Worm (Caenorhabditis elegans) whole organism, L4 larva: ENCODE measurements around the gene sphr-1.

Experiments
- F37D6.2 ChIP-seq: sonication (generic microtip); optimal IDR thresholded peaks from 2 replicates; lab custom pipeline; 2016; ENCODE audit warnings: mild to moderate bottlenecking, missing genetic modification characterization, missing compliant biosample characterization
- R02D3.7 ChIP-seq: fragments of 150-350 bp; sonication (generic microtip); optimal IDR thresholded peaks from 3 replicates; lab custom pipeline; 2014; ENCODE audit warnings: missing biosample characterization, missing genetic modification characterization
- T20F7.1 ChIP-seq: fragments of 200-800 bp; sonication (Bioruptor generic); optimal IDR thresholded peaks from 2 replicates; lab custom pipeline; 2018; ENCODE audit warnings: mild to moderate bottlenecking, missing genetic modification characterization, missing compliant biosample characterization
- Y48G9A.11 ChIP-seq: fragments of 200-800 bp; sonication (Bioruptor generic); IDR thresholded peaks from 2 replicates; pipeline ENCODE4 v1.3.6; 2022; ENCODE audit warnings: missing genetic modification reagents, missing genetic modification characterization, missing compliant biosample characterization
- Y5F2A.4 ChIP-seq: fragments of 200-800 bp; sonication (Bioruptor generic); optimal IDR thresholded peaks from 2 replicates; lab custom pipeline; 2018; ENCODE audit warnings: mild to moderate bottlenecking, missing genetic modification characterization, missing compliant biosample characterization
- Y75B8A.6 ChIP-seq: fragments of 200-800 bp; sonication (Bioruptor generic); IDR thresholded peaks from 2 replicates; pipeline ENCODE4 v1.3.6; 2022; ENCODE audit warnings: missing genetic modification reagents, missing genetic modification characterization, missing compliant biosample characterization
- aha-1 ChIP-seq: fragments of 150-350 bp; peaks from one replicate; lab custom pipeline; 2014; ENCODE audit warnings: missing biosample characterization, missing genetic modification characterization
- ceh-44 ChIP-seq: fragments of 200-800 bp; sonication (Bioruptor generic); IDR thresholded peaks from 2 replicates; pipeline ENCODE4 v1.3.6; 2022; ENCODE audit warnings: missing genetic modification reagents, missing genetic modification characterization, missing compliant biosample characterization
- ctbp-1 ChIP-seq: fragments of 200-800 bp; sonication (Bioruptor generic); IDR thresholded peaks from 2 replicates; pipeline ENCODE4 v1.3.6; 2022; ENCODE audit warnings: missing genetic modification reagents, missing genetic modification characterization, missing compliant biosample characterization
- daf-12 ChIP-seq: fragments of 150-350 bp; optimal IDR thresholded peaks from 2 replicates; lab custom pipeline; 2014; ENCODE audit warnings: missing biosample characterization, missing genetic modification reagents, missing genetic modification characterization
- daf-16 ChIP-seq, 3 experiments: sonication (generic microtip); optimal IDR thresholded peaks; 2 replicates each; lab custom pipeline; 2016 to 2017; ENCODE audit warnings: missing genetic modification characterization in 3 of 3, missing genetic modification reagents in 3 of 3, mild to moderate bottlenecking in 2 of 3, missing compliant biosample characterization in 2 of 3, missing biosample characterization in 1 of 3, moderate library complexity in 1 of 3
- daf-8 ChIP-seq: fragments of 200-800 bp; sonication (Bioruptor generic); IDR thresholded peaks from 2 replicates; pipeline ENCODE4 v1.3.6; 2022; ENCODE audit warnings: missing genetic modification characterization, missing compliant biosample characterization
- dmd-6 ChIP-seq: fragments of 200-800 bp; sonication (Bioruptor generic); IDR thresholded peaks from 2 replicates; pipeline ENCODE4 v1.3.6; 2022; ENCODE audit warnings: missing genetic modification reagents, missing genetic modification characterization, missing compliant biosample characterization
- duxl-1 ChIP-seq: sonication (generic microtip); optimal IDR thresholded peaks from 2 replicates; lab custom pipeline; 2016; ENCODE audit warnings: mild to moderate bottlenecking, missing genetic modification characterization, moderate library complexity, missing compliant biosample characterization; ENCODE audit not compliant: poor library complexity
- dve-1 ChIP-seq: sonication (generic microtip); optimal IDR thresholded peaks from 2 replicates; lab custom pipeline; 2017; ENCODE audit warnings: antibody characterized with exemption, mild to moderate bottlenecking, missing genetic modification characterization, missing compliant biosample characterization; ENCODE audit not compliant: insufficient read depth
- egl-27 ChIP-seq: sonication (generic microtip); optimal IDR thresholded peaks from 3 replicates; lab custom pipeline; 2017; ENCODE audit warnings: missing biosample characterization, missing genetic modification reagents, missing genetic modification characterization
- fkh-10 ChIP-seq: fragments of 150-350 bp; optimal IDR thresholded peaks from 2 replicates; lab custom pipeline; 2014; ENCODE audit warnings: missing biosample characterization, missing genetic modification reagents, missing genetic modification characterization
- hlh-11 ChIP-seq: fragments of 200-800 bp; sonication (Bioruptor generic); optimal IDR thresholded peaks from 2 replicates; lab custom pipeline; 2018; ENCODE audit warnings: mild to moderate bottlenecking, missing genetic modification characterization, missing compliant biosample characterization
- hlh-30 ChIP-seq: sonication (generic microtip); optimal IDR thresholded peaks from 2 replicates; lab custom pipeline; 2017; ENCODE audit warnings: antibody characterized with exemption, mild to moderate bottlenecking, missing genetic modification characterization, missing compliant biosample characterization; ENCODE audit not compliant: insufficient read depth
- hmg-1.1 ChIP-seq: fragments of 200-800 bp; sonication (Bioruptor generic); IDR thresholded peaks from 2 replicates; pipeline ENCODE4 v1.3.6; 2022; ENCODE audit warnings: missing genetic modification reagents, missing genetic modification characterization, missing compliant biosample characterization
- lin-1 ChIP-seq: fragments of 200-800 bp; sonication (Bioruptor generic); IDR thresholded peaks from 2 replicates; pipeline ENCODE4 v1.3.6; 2022; ENCODE audit warnings: missing genetic modification reagents, missing genetic modification characterization, missing compliant biosample characterization
- lin-13 ChIP-seq: fragments of 150-350 bp; optimal IDR thresholded peaks from 2 replicates; lab custom pipeline; 2014; ENCODE audit warnings: missing biosample characterization, missing genetic modification reagents, missing genetic modification characterization
- madf-5 ChIP-seq, 2 experiments: fragments of 200-800 bp; sonication (Bioruptor generic); IDR thresholded peaks; 2 replicates each; pipeline ENCODE4 v1.3.6; 2022; ENCODE audit warnings: missing compliant biosample characterization in 2 of 2, missing genetic modification characterization in 2 of 2
- mdl-1 ChIP-seq, 2 experiments: fragments of 150-350 bp in 1 of 2; sonication (generic microtip) in 1 of 2; optimal IDR thresholded peaks; 2 replicates each; lab custom pipeline; 2014 to 2017; ENCODE audit warnings: missing biosample characterization in 2 of 2, missing genetic modification characterization in 2 of 2
- mxl-3 ChIP-seq: fragments of 200-800 bp; sonication (Bioruptor generic); optimal IDR thresholded peaks from 2 replicates; lab custom pipeline; 2018; ENCODE audit warnings: mild to moderate bottlenecking, missing genetic modification characterization, missing compliant biosample characterization
- nhr-11 ChIP-seq: fragments of 150-350 bp; optimal IDR thresholded peaks from 2 replicates; lab custom pipeline; 2014; ENCODE audit warnings: missing biosample characterization, missing genetic modification characterization
- nhr-111 ChIP-seq: fragments of 200-800 bp; sonication (Bioruptor generic); optimal IDR thresholded peaks from 2 replicates; lab custom pipeline; 2018; ENCODE audit warnings: mild to moderate bottlenecking, missing genetic modification characterization, missing compliant biosample characterization
- nhr-237 ChIP-seq: sonication (generic microtip); optimal IDR thresholded peaks from 2 replicates; lab custom pipeline; 2017; ENCODE audit warnings: missing biosample characterization, missing genetic modification characterization
- nhr-25 ChIP-seq: sonication (generic microtip); optimal IDR thresholded peaks from 2 replicates; lab custom pipeline; 2017; ENCODE audit warnings: missing genetic modification characterization, mild to moderate bottlenecking, missing compliant biosample characterization, antibody characterized with exemption, moderate library complexity, borderline replicate concordance; ENCODE audit not compliant: insufficient read depth
- nhr-28 ChIP-seq: fragments of 150-350 bp; optimal IDR thresholded peaks from 2 replicates; lab custom pipeline; 2014; ENCODE audit warnings: missing biosample characterization, missing genetic modification characterization
- nhr-48 ChIP-seq: sonication (generic microtip); optimal IDR thresholded peaks from 2 replicates; lab custom pipeline; 2016; ENCODE audit warnings: mild to moderate bottlenecking, missing genetic modification characterization, missing compliant biosample characterization
- pqm-1 ChIP-seq: sonication (generic microtip); optimal IDR thresholded peaks from 2 replicates; lab custom pipeline; 2017; ENCODE audit warnings: missing biosample characterization, missing genetic modification characterization
- rbr-2 ChIP-seq: sonication (generic microtip); optimal IDR thresholded peaks from 2 replicates; lab custom pipeline; 2016; ENCODE audit warnings: missing genotype, missing genetic modification characterization, missing compliant biosample characterization
- sdz-12 ChIP-seq: fragments of 200-800 bp; sonication (Bioruptor generic); optimal IDR thresholded peaks from 2 replicates; lab custom pipeline; 2018; ENCODE audit warnings: mild to moderate bottlenecking, missing genetic modification characterization, missing compliant biosample characterization
- tra-1 ChIP-seq: fragments of 200-800 bp; sonication (Bioruptor generic); IDR thresholded peaks from 2 replicates; pipeline ENCODE4 v1.3.6; 2022; ENCODE audit warnings: missing genetic modification reagents, missing genetic modification characterization, missing compliant biosample characterization
- unc-62 ChIP-seq, 3 experiments: fragments of 150-350 bp in 1 of 3; sonication (generic microtip); optimal IDR thresholded peaks in 2 of 3; peaks in 1 of 3; 1 replicate in 1 of 3; 2 replicates in 2 of 3; lab custom pipeline; 2014 to 2017; ENCODE audit warnings: missing biosample characterization in 3 of 3, missing genetic modification characterization in 3 of 3, missing genetic modification reagents in 3 of 3, missing genotype in 1 of 3
- zag-1 ChIP-seq: fragments of 150-350 bp; optimal IDR thresholded peaks from 2 replicates; lab custom pipeline; 2014; ENCODE audit warnings: missing biosample characterization, missing genetic modification characterization
- zfp-3 ChIP-seq: fragments of 200-800 bp; sonication (Bioruptor generic); conservative IDR thresholded peaks from 2 replicates; pipeline ENCODE4 v1.3.6; 2022; ENCODE audit warnings: missing genetic modification reagents, missing genetic modification characterization, missing compliant biosample characterization
- zip-2 ChIP-seq: fragments of 150-350 bp; optimal IDR thresholded peaks from 2 replicates; lab custom pipeline; 2014; ENCODE audit warnings: missing biosample characterization, missing genetic modification characterization
- ztf-11 ChIP-seq: fragments of 150-350 bp; optimal IDR thresholded peaks from 2 replicates; lab custom pipeline; 2014; ENCODE audit warnings: missing biosample characterization, missing genetic modification characterization

Gene sphr-1

DNA sequence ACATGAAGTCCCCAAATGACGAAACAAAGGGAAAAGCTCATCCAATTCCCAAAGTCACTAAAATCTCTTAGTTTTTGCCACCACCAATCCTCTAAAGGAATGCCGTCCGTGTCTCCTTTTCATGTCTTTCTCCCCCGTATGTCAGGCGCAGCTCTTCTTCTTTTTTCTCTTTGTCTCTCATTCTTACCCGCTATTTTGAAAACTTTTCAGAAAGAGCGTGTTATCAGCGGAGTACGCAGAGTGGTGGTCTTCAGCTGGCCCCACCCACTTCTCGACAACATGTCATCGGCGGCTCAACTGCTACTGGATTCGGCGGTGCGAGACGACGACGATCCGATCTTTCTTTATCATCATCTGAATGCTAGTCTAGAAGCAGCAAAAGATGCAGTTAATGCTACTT lies at the start of gene sphr-1:
Gene sphr-1 (plus strand): TSS at position 205 of the 400 bp plus-strand sequence.
- TF ChIP-seq nhr-11 (no peak), nhr-25 (tag; lab: Kevin White, UChicago) (no peak), Y75B8A.6 (GFP tag; lab: Robert Waterston, UW) (no peak), mxl-3 (GFP tag; lab: Kevin White, UChicago) (no peak), dve-1 (tag; lab: Kevin White, UChicago) (no peak), ztf-11 (tag; lab: Kevin White, UChicago) (no peak), egl-27 (tag; lab: Kevin White, UChicago) (no peak), F37D6.2 (tag; lab: Kevin White, UChicago) (no peak), rbr-2 (tag; lab: Kevin White, UChicago) (no peak), hlh-30 (tag; lab: Kevin White, UChicago) (no peak), R02D3.7 (tag; lab: Kevin White, UChicago) (no peak), hmg-1.1 (GFP tag; lab: Robert Waterston, UW) (no peak), ctbp-1 (GFP tag; lab: Robert Waterston, UW) (0 out of 2 replicates have a peak, but pooled peaks have one; percentile 36), madf-5 (GFP tag; IDR thresholded peaks at IDR 0.05; lab: Robert Waterston, UW) (no peak), mdl-1 (tag; optimal IDR thresholded peaks at IDR 0.05; lab: Kevin White, UChicago) (no peak), Y5F2A.4 (GFP tag; lab: Kevin White, UChicago) (no peak), aha-1 (tag; lab: Kevin White, UChicago) (peak; percentile 5), T20F7.1 (GFP tag; lab: Kevin White, UChicago) (no peak), ceh-44 (no peak), fkh-10 (GFP tag; lab: Kevin White, UChicago) (peak; percentile 6), pqm-1 (no peak), daf-8 (GFP tag; lab: Robert Waterston, UW) (no peak), sdz-12 (GFP tag; lab: Kevin White, UChicago) (no peak), zag-1 (no peak), zfp-3 (GFP tag; lab: Robert Waterston, UW) (no peak), unc-62 (GFP tag; optimal IDR thresholded peaks at IDR 0.05 in 1 of 2; lab: Kevin White, UChicago) (peak in 1 of 2 experiments; percentile 95), unc-62 (tag; optimal IDR thresholded peaks at IDR 0.05; lab: Kevin White, UChicago) (no peak), duxl-1 (no peak), lin-13 (GFP tag; lab: Kevin White, UChicago) (no peak), daf-12 (tag; lab: Kevin White, UChicago) (no peak), daf-16 (GFP tag; optimal IDR thresholded peaks at IDR 0.05; lab: Kevin White, UChicago) (no peak), daf-16 (tag; optimal IDR thresholded peaks at IDR 0.05; lab: Kevin White, UChicago) (no peak), nhr-48 (no peak), nhr-111 (GFP tag; lab: Kevin White, UChicago) (no peak)

DNA sequence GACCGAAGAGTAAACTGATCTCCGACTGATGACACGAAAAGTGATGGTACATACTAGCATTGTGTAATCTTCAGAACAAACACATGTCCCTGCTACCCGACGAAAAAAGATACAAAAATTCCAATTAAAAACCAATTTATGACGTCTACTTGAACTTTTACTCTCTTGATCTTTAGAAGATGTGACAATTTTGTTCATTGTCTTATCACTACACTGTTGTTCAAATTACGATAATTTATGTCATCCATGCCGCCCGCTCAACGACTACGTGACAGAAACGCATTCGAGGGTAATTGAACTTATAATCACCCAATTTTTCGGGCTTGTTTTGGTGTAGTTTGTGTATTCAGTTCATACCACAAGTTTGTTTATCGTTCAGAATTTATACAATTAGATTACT lies 47.5 kb upstream of the sphr-1 start:
- TF ChIP-seq nhr-28 (tag; lab: Kevin White, UChicago) (peak; percentile 23), lin-1 (GFP tag; lab: Robert Waterston, UW) (no peak)

DNA sequence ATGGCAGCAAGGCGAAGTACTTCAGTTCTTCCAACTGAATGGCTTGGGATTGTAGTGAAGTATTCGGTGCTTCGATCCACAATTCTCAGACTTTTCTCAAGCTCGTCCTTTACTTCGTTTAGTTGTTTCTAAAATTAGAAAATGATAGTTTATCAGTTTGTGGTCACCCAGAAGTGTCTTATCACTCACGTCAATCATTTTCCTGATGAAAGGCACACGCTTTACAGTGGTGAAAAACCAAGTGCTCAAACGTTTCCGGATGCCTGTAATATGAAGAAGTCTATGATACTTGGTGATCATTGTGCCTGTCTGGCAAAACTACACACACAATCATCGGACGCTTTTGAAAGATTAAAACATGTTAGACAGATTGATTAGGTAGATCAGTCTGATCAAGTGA lies 45.2 kb upstream of the sphr-1 start:
- no peak for TF ChIP-seq Y48G9A.11 (GFP tag; lab: Robert Waterston, UW)
- TF ChIP-seq nhr-28 (tag; lab: Kevin White, UChicago): peak; percentile 3
- TF ChIP-seq nhr-237 (tag; lab: Kevin White, UChicago): no peak
- TF ChIP-seq pqm-1: peak; percentile 23
- no peak for TF ChIP-seq zip-2
- peak; percentile 38 for TF ChIP-seq hlh-11 (tag; lab: Kevin White, UChicago)
- TF ChIP-seq dmd-6 (GFP tag; lab: Robert Waterston, UW): peak; percentile 75
- 0 out of 2 replicates have a peak, but pooled peaks have one; percentile 17 for TF ChIP-seq tra-1
